Worm (Caenorhabditis elegans) whole organism, mixed stage, embryonic: ENCODE data around the gene Y54G2A.15.
A peak's percentile ranks its signal among the peaks of the same experiment; 100 is the strongest.

Experiments used
- M03D4.4 ChIP-seq: sonication (generic microtip); optimal IDR thresholded peaks from 2 replicates; lab custom pipeline; 2017; ENCODE audit warnings: mild to moderate bottlenecking, missing genetic modification characterization, missing compliant biosample characterization
- bed-3 ChIP-seq: fragments of 200-800 bp; sonication (Bioruptor generic); optimal IDR thresholded peaks from 3 replicates; lab custom pipeline; 2018; ENCODE audit warnings: mild to moderate bottlenecking, missing genetic modification characterization, moderate library complexity, missing compliant biosample characterization
- blmp-1 ChIP-seq: fragments of 150-350 bp; optimal IDR thresholded peaks from 2 replicates; lab custom pipeline; 2014; ENCODE audit warnings: missing biosample characterization, missing genetic modification characterization
- ceh-39 ChIP-seq: fragments of 150-350 bp; optimal IDR thresholded peaks from 2 replicates; lab custom pipeline; 2014; ENCODE audit warnings: missing biosample characterization, missing genetic modification characterization
- ceh-43 ChIP-seq: fragments of 200-800 bp; sonication (Bioruptor generic); optimal IDR thresholded peaks from 2 replicates; lab custom pipeline; 2018; ENCODE audit warnings: mild to moderate bottlenecking, missing genetic modification characterization, moderate library complexity, missing compliant biosample characterization
- ceh-83 ChIP-seq: fragments of 200-800 bp; sonication (Bioruptor generic); optimal IDR thresholded peaks from 2 replicates; lab custom pipeline; 2018; ENCODE audit warnings: mild to moderate bottlenecking, missing genetic modification characterization, missing compliant biosample characterization
- ces-1 ChIP-seq: fragments of 150-350 bp; optimal IDR thresholded peaks from 2 replicates; lab custom pipeline; 2014; ENCODE audit warnings: missing biosample characterization, missing genetic modification reagents, missing genetic modification characterization
- cnd-1 ChIP-seq: fragments of 200-800 bp; sonication (Bioruptor generic); optimal IDR thresholded peaks from 2 replicates; lab custom pipeline; 2018; ENCODE audit warnings: mild to moderate bottlenecking, missing genetic modification characterization, missing compliant biosample characterization
- drap-1 ChIP-seq: fragments of 200-800 bp; sonication (Bioruptor generic); optimal IDR thresholded peaks from 3 replicates; lab custom pipeline; 2018; ENCODE audit warnings: mild to moderate bottlenecking, missing genetic modification characterization, missing compliant biosample characterization
- elt-1 ChIP-seq: sonication (generic microtip); optimal IDR thresholded peaks from 2 replicates; lab custom pipeline; 2017; ENCODE audit warnings: missing genetic modification characterization, mild to moderate bottlenecking, missing compliant biosample characterization, antibody characterized with exemption, moderate library complexity, borderline replicate concordance; ENCODE audit not compliant: insufficient read depth
- elt-3 ChIP-seq: fragments of 150-350 bp; optimal IDR thresholded peaks from 2 replicates; lab custom pipeline; 2014; ENCODE audit warnings: missing biosample characterization, missing genetic modification characterization
- flh-1 ChIP-seq: fragments of 200-800 bp; sonication (Bioruptor generic); optimal IDR thresholded peaks from 2 replicates; lab custom pipeline; 2018; ENCODE audit warnings: mild to moderate bottlenecking, missing genetic modification characterization, moderate library complexity, missing compliant biosample characterization
- ham-2 ChIP-seq: fragments of 200-800 bp; sonication (Bioruptor generic); optimal IDR thresholded peaks from 2 replicates; lab custom pipeline; 2018; ENCODE audit warnings: mild to moderate bottlenecking, missing genetic modification characterization, missing compliant biosample characterization
- hlh-1 ChIP-seq: fragments of 150-350 bp; optimal IDR thresholded peaks from 2 replicates; lab custom pipeline; 2014; ENCODE audit warnings: missing biosample characterization, missing genetic modification reagents, missing genetic modification characterization
- lin-13 ChIP-seq: fragments of 150-350 bp; optimal IDR thresholded peaks from 2 replicates; lab custom pipeline; 2014; ENCODE audit warnings: missing biosample characterization, missing genetic modification characterization
- lin-32 ChIP-seq: fragments of 200-800 bp; sonication (Bioruptor generic); optimal IDR thresholded peaks from 2 replicates; lab custom pipeline; 2018; ENCODE audit warnings: mild to moderate bottlenecking, missing genetic modification characterization, missing compliant biosample characterization
- lsy-2 ChIP-seq: fragments of 150-350 bp; optimal IDR thresholded peaks from 2 replicates; lab custom pipeline; 2014; ENCODE audit warnings: missing biosample characterization, missing genetic modification characterization
- mab-5 ChIP-seq: fragments of 150-350 bp; optimal IDR thresholded peaks from 2 replicates; lab custom pipeline; 2014; ENCODE audit warnings: missing biosample characterization, missing genetic modification characterization
- mep-1 ChIP-seq: fragments of 150-350 bp; optimal IDR thresholded peaks from 2 replicates; lab custom pipeline; 2017; ENCODE audit warnings: missing biosample characterization, missing genetic modification reagents, missing genetic modification characterization, inconsistent platforms
- mls-2 ChIP-seq: sonication (generic microtip); optimal IDR thresholded peaks from 2 replicates; lab custom pipeline; 2016; ENCODE audit warnings: mild to moderate bottlenecking, missing genetic modification characterization, moderate library complexity, missing compliant biosample characterization
- nhr-12 ChIP-seq: fragments of 150-350 bp; optimal IDR thresholded peaks from 2 replicates; lab custom pipeline; 2014; ENCODE audit warnings: missing biosample characterization, missing genetic modification characterization
- nhr-2 ChIP-seq: fragments of 150-350 bp; optimal IDR thresholded peaks from 2 replicates; lab custom pipeline; 2014; ENCODE audit warnings: missing biosample characterization, missing genetic modification characterization
- nhr-237 ChIP-seq: fragments of 150-350 bp; optimal IDR thresholded peaks from 2 replicates; lab custom pipeline; 2014; ENCODE audit warnings: missing biosample characterization, missing genetic modification characterization
- nhr-28 ChIP-seq: fragments of 150-350 bp; optimal IDR thresholded peaks from 2 replicates; lab custom pipeline; 2014; ENCODE audit warnings: missing biosample characterization, missing genetic modification characterization
- nhr-76 ChIP-seq: sonication (generic microtip); optimal IDR thresholded peaks from 2 replicates; lab custom pipeline; 2017; ENCODE audit warnings: missing biosample characterization, missing genetic modification characterization
- pha-4 ChIP-seq: fragments of 150-350 bp; optimal IDR thresholded peaks from 2 replicates; lab custom pipeline; 2018; ENCODE audit warnings: missing biosample characterization, missing genetic modification reagents, missing genetic modification characterization
- sem-2 ChIP-seq: fragments of 200-800 bp; sonication (Bioruptor generic); optimal IDR thresholded peaks from 2 replicates; lab custom pipeline; 2018; ENCODE audit warnings: mild to moderate bottlenecking, missing genetic modification characterization, missing compliant biosample characterization
- snpc-4 ChIP-seq: fragments of 150-350 bp; optimal IDR thresholded peaks from 2 replicates; lab custom pipeline; 2014; ENCODE audit warnings: missing biosample characterization, missing genetic modification characterization
- sptf-1 ChIP-seq: sonication (generic microtip); optimal IDR thresholded peaks from 2 replicates; lab custom pipeline; 2017; ENCODE audit warnings: mild to moderate bottlenecking, missing genetic modification characterization, moderate library complexity, missing compliant biosample characterization
- unc-120 ChIP-seq: sonication (generic microtip); optimal IDR thresholded peaks from 2 replicates; lab custom pipeline; 2017; ENCODE audit warnings: missing genetic modification characterization, missing compliant biosample characterization; ENCODE audit not compliant: poor library complexity, severe bottlenecking
- unc-39 ChIP-seq: fragments of 150-350 bp; optimal IDR thresholded peaks from 2 replicates; lab custom pipeline; 2014; ENCODE audit warnings: missing biosample characterization, missing genetic modification characterization
- unc-62 ChIP-seq: fragments of 150-350 bp; optimal IDR thresholded peaks from 2 replicates; lab custom pipeline; 2014; ENCODE audit warnings: missing biosample characterization, missing genetic modification reagents, missing genetic modification characterization
- zip-8 ChIP-seq: fragments of 150-350 bp; optimal IDR thresholded peaks from 2 replicates; lab custom pipeline; 2014; ENCODE audit warnings: missing biosample characterization, missing genetic modification characterization
- ztf-11 ChIP-seq: fragments of 150-350 bp; optimal IDR thresholded peaks from 2 replicates; lab custom pipeline; 2014; ENCODE audit warnings: missing biosample characterization, missing genetic modification characterization

The Y54G2A.15 gene

DNA sequence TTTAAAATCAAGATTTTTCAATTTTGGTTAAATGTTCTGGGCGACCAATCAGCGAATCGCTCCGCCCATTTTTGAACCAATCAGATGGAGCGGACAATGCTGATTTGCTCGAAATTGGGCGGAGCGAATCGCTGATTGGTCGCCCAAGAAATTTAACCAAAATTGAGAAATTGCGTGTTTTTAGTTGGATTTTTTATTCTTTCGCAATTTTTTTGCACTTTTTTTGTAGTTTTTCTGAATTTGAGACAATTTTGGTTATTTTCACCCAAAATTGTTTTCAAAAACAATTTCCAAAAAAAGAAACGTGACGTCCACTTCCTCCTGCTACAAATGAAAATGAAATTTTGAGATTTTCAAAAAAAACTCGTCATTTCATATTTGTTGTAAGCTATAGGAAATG, 42.9 kb upstream of the Y54G2A.15 start, which contains the start of gene dml-1:
Gene dml-1 (plus strand): TSS at position 301 of the 400 bp plus-strand sequence.
- TF ChIP-seq lsy-2 (tag; lab: Kevin White, UChicago) (no peak), elt-3 (no peak), nhr-12 (tag; lab: Kevin White, UChicago) (no peak)
- TF ChIP-seq, all 35 proteins: peak for 0

DNA sequence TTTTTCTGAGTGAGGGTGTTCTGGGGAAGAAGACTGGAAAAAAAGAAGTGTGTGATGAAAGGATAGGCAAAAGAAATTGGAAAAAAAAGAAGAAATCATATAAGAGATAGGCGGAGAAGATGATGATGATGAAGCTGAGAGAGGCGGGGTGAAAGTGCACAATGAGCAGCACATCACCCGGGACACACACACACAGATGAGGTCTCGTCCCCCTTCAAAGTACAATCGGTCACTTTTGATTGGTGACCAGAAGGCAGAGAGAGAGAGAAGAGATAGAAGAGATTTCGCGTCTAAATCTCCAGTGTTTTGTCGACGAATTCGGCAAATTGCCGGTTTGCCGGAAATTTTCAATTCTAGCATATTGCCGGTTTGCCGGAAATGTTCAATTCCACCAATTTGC, 41.5 kb upstream of the Y54G2A.15 start:
- TF ChIP-seq snpc-4 (no peak), ham-2 (no peak), mab-5 (tag; lab: Kevin White, UChicago) (no peak), hlh-1 (tag; lab: Kevin White, UChicago) (peak; percentile 36), unc-62 (GFP tag; lab: Kevin White, UChicago) (peak; percentile 39), lin-32 (GFP tag; lab: Kevin White, UChicago) (no peak), unc-120 (tag; lab: Kevin White, UChicago) (peak; percentile 1), nhr-12 (tag; lab: Kevin White, UChicago) (no peak), bed-3 (GFP tag; lab: Kevin White, UChicago) (no peak), nhr-76 (tag; lab: Kevin White, UChicago) (no peak), nhr-2 (tag; lab: Kevin White, UChicago) (no peak), cnd-1 (tag; lab: Kevin White, UChicago) (no peak), lsy-2 (tag; lab: Kevin White, UChicago) (no peak), sptf-1 (tag; lab: Kevin White, UChicago) (no peak), elt-1 (no peak), zip-8 (no peak), ztf-11 (tag; lab: Kevin White, UChicago) (no peak), ceh-83 (GFP tag; lab: Kevin White, UChicago) (no peak), pha-4 (no peak), sem-2 (GFP tag; lab: Kevin White, UChicago) (no peak), ceh-43 (GFP tag; lab: Kevin White, UChicago) (no peak)
- TF ChIP-seq, all 35 proteins: peak for 3

DNA sequence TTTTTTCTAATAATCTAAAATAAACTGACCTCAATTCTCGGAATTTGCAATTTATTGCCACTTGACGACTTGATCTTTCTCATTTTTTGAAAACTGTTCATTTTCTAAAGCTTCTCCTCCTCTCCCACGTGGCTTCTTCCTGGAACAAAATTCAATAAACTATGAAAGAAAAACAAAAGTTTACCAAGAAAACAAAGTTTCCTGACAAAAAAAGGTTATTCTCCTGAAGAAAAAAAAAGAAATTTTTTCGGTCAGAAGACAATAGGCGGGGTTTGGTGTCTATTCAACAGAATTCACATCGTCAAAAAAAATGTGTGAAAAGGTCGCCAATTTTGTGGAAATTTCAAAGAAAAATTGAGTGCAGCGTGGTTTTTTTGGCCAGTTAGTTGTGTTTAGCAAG, 21.0 kb upstream of the Y54G2A.15 start, which contains the start of gene Y54G2A.16:
Gene Y54G2A.16 (minus strand): TSS at position 101 of the 400 bp plus-strand sequence.
- TF ChIP-seq mls-2 (tag; lab: Kevin White, UChicago) (no peak), lin-13 (tag; lab: Kevin White, UChicago) (no peak), ztf-11 (tag; lab: Kevin White, UChicago) (no peak), ceh-43 (GFP tag; lab: Kevin White, UChicago) (no peak), bed-3 (GFP tag; lab: Kevin White, UChicago) (no peak), zip-8 (no peak), nhr-2 (tag; lab: Kevin White, UChicago) (no peak), nhr-237 (tag; lab: Kevin White, UChicago) (no peak), snpc-4 (no peak), ham-2 (no peak), mep-1 (tag; lab: Kevin White, UChicago) (no peak), elt-3 (no peak), sem-2 (GFP tag; lab: Kevin White, UChicago) (no peak), lsy-2 (tag; lab: Kevin White, UChicago) (no peak), drap-1 (GFP tag; lab: Kevin White, UChicago) (no peak), ceh-83 (GFP tag; lab: Kevin White, UChicago) (no peak), hlh-1 (tag; lab: Kevin White, UChicago) (no peak), unc-120 (tag; lab: Kevin White, UChicago) (no peak), ces-1 (GFP tag; lab: Kevin White, UChicago) (no peak), blmp-1 (tag; lab: Kevin White, UChicago) (no peak)

ce11 chrIV:2858734-2859133, 15.0 kb upstream of the Y54G2A.15 start:
- TF ChIP-seq ceh-83 (GFP tag; lab: Kevin White, UChicago) (no peak), elt-3 (no peak), ces-1 (GFP tag; lab: Kevin White, UChicago) (no peak), nhr-12 (tag; lab: Kevin White, UChicago) (no peak), elt-1 (no peak), M03D4.4 (no peak), ceh-39 (no peak), nhr-237 (tag; lab: Kevin White, UChicago) (no peak), pha-4 (no peak), flh-1 (GFP tag; lab: Kevin White, UChicago) (no peak), nhr-28 (no peak), unc-62 (GFP tag; lab: Kevin White, UChicago) (no peak), unc-39 (tag; lab: Kevin White, UChicago) (no peak), nhr-76 (tag; lab: Kevin White, UChicago) (no peak)
